Worm (Caenorhabditis elegans): Measurements from ENCODE around the gene sym-1.
A peak's percentile ranks its signal among the peaks of the same experiment; 100 is the strongest.

The sym-1 gene

DNA sequence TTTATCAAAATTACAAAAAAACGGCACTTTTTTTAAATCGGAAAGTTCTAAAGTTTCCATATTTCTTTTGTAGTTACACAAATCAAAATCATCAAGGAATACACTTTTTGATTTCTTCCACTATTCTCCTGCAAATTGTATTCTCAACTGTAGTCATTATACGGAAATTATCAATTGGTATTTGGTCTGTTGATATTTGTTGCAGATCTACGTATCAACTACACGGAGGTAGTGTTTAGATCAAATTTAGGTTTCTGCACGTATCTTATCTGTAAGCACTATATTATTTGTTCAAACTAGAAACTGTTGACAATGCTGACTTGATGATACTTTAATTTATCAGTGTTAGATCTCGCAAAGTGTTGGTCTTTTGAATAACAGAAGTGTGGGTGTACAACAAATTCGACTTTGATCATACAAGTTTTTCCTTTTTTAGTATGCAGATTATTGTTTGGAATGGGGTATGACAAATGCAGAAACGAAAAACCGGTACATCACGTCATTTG, 13.1 kb upstream of the sym-1 start:
- TF ChIP-seq dve-1 (tag; optimal IDR thresholded peaks at IDR 0.05) (peak; percentile 7), tbx-2 (tag; optimal IDR thresholded peaks at IDR 0.05) (no peak), ceh-24 (tag; optimal IDR thresholded peaks at IDR 0.05) (no peak), elt-2 (tag; optimal IDR thresholded peaks at IDR 0.05) (peak; percentile 14)

ce11 chrX:14571277-14571676, 10.1 kb upstream of the sym-1 start:
- no peak for TF ChIP-seq ceh-45 (GFP tag; IDR thresholded peaks at IDR 0.05)
- TF ChIP-seq tbx-2 (tag; optimal IDR thresholded peaks at IDR 0.05) = peak; percentile 43
- peak; percentile 70 for TF ChIP-seq ceh-22 (tag; optimal IDR thresholded peaks at IDR 0.05)
- TF ChIP-seq hlh-8 (tag; optimal IDR thresholded peaks at IDR 0.05) = no peak
- no peak for TF ChIP-seq odd-2 (tag; optimal IDR thresholded peaks at IDR 0.05)
- peak; percentile 65 for TF ChIP-seq pha-2 (tag; optimal IDR thresholded peaks at IDR 0.05)

DNA sequence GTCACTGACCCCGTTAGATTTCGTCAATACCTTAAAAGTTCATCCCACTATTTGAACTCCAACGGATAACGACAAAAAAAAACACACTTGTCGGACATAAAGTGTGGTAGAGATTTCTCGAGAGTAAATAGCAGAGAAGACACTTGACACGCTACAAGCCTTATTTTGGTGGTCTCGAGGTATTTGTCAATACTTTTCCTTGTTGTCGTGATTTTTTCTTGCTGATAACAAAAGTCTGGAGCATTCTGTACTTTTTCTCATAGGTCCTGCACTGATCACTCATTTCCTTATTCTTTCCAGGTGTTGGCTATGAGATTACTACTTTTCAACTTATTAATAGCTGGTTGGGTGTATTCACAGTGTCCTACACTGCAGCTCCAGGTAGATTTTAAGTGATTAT, 9.0 kb upstream of the sym-1 start, which contains the start of gene lron-1:
TSS of gene lron-1 (plus strand) at position 301 of the 400 bp plus-strand sequence.
- TF ChIP-seq ceh-6 (GFP tag; optimal IDR thresholded peaks at IDR 0.05) = no peak
- TF ChIP-seq C08G9.2 (tag; optimal IDR thresholded peaks at IDR 0.05) = no peak
- no peak for TF ChIP-seq hlh-8 (tag; optimal IDR thresholded peaks at IDR 0.05)
- TF ChIP-seq lin-11 (tag; optimal IDR thresholded peaks at IDR 0.05) = no peak
- no peak for TF ChIP-seq hlh-13 (GFP tag; optimal IDR thresholded peaks at IDR 0.05)
- no peak for TF ChIP-seq ama-1 (optimal IDR thresholded peaks at IDR 0.05)
- TF ChIP-seq pqm-1 (tag; optimal IDR thresholded peaks at IDR 0.05) = no peak
- no peak for TF ChIP-seq fkh-6 (tag; optimal IDR thresholded peaks at IDR 0.05)
- no peak for TF ChIP-seq ceh-48 (tag; optimal IDR thresholded peaks at IDR 0.05)
- TF ChIP-seq K02D7.2 (tag; optimal IDR thresholded peaks at IDR 0.05) = no peak
- TF ChIP-seq lim-6 (tag; optimal IDR thresholded peaks at IDR 0.05) = no peak
- no peak for TF ChIP-seq C38D4.7 (GFP tag; optimal IDR thresholded peaks at IDR 0.05)
- no peak for TF ChIP-seq gmeb-2 (tag; optimal IDR thresholded peaks at IDR 0.05)
- TF ChIP-seq pros-1 (tag; optimal IDR thresholded peaks at IDR 0.05) = no peak
- no peak for TF ChIP-seq tbx-7 (tag; optimal IDR thresholded peaks at IDR 0.05)
- TF ChIP-seq nhr-11 (tag; optimal IDR thresholded peaks at IDR 0.05) = no peak
- TF ChIP-seq sox-4 (tag; optimal IDR thresholded peaks at IDR 0.05) = no peak
- no peak for TF ChIP-seq hlh-30 (tag; optimal IDR thresholded peaks at IDR 0.05; ENCODE audit: insufficient read depth)

DNA sequence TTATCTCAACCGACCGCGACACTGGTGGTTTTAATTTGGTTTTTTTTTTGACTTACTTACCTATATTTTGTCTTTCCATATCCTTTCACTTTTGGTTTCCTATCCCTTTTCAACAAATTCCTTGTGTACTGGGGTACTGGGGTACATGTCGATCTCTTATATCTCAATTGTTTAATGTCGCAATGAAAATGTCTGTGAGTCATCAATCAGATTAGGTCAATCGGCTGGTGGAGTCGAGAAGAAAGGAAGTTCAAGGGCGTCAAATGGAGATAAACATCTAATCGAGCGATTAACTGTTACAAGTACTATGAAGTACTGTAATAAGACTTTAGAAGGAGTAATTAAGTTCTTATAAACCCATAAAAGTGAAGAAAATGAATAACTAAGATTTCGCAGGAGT, 5.5 kb upstream of the sym-1 start:
- no peak for TF ChIP-seq tbx-2 (tag; optimal IDR thresholded peaks at IDR 0.05)
- TF ChIP-seq ceh-34 (tag; optimal IDR thresholded peaks at IDR 0.05) = no peak
- TF ChIP-seq ceh-18 (tag; optimal IDR thresholded peaks at IDR 0.05) = no peak
- TF ChIP-seq K09A11.1 (tag; optimal IDR thresholded peaks at IDR 0.05; ENCODE audit: insufficient read depth) = no peak
- no peak for TF ChIP-seq dve-1 (tag; optimal IDR thresholded peaks at IDR 0.05)
- no peak for TF ChIP-seq ceh-9 (tag; optimal IDR thresholded peaks at IDR 0.05)
- peak; percentile 68 for TF ChIP-seq unc-55 (GFP tag; optimal IDR thresholded peaks at IDR 0.05)

DNA sequence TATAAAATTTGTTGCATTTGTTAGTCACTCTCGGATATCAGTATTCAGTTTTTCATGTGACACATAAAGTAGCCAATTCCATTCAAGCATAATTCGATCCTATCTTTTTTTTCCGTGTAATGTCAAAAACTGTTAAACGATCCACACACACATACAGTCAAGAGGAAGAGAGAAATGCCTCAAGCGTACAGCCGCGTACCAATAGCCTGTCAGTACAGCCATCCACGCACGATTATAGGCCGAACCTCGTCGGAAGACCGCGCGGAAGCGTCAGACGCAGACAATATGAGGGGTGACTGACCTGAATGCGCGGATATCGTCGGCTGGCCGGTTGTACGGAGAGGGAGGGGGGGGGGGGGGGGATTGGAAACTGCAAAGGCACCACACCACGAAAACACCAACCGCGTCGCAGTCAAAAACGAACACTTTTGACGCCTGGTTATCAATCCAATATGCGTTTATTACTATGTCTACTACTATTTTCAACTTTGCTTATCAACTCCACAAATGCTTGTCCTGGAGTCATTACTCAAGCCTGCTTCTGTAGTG, 3.8 kb upstream of the sym-1 start, which contains the start of gene let-4:
TSS of gene let-4 (plus strand) at position 357 of the 549 bp plus-strand sequence.
- TF ChIP-seq ceh-31 (tag; optimal IDR thresholded peaks at IDR 0.05) (no peak), nfya-1 (tag; optimal IDR thresholded peaks at IDR 0.05) (peak; percentile 23)

Measured in whole organism, late embryonic.